Worm (Caenorhabditis elegans): Measurements from ENCODE around the gene ZK185.3.

ZK185.3 gene

DNA sequence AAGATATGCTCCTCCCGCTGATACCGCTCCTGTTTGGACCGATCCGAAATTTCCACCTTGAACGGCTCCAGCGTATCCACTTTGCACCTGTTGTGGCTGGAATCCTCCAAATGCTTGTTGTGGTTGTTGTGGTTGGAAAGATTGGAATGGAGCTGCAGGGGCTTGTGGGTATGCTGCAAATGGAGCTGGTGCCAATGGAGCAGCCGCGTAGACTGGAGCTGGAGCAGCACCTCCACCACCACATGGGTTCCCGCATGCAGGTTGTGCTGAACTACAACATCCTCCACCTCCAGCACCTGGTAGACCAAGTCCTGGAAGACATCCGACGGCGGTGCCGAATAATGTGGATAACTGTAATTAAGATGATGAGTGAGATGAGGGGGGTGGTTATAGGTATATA lies 6.8 kb downstream of the ZK185.3 start:
- no peak for TF ChIP-seq tbx-2 (tag; optimal IDR thresholded peaks at IDR 0.05)
- no peak for TF ChIP-seq fkh-10 (GFP tag; optimal IDR thresholded peaks at IDR 0.05)
- TF ChIP-seq zip-5 (tag; optimal IDR thresholded peaks at IDR 0.05), result no peak
- no peak for TF ChIP-seq ceh-14 (tag; optimal IDR thresholded peaks at IDR 0.05)

DNA sequence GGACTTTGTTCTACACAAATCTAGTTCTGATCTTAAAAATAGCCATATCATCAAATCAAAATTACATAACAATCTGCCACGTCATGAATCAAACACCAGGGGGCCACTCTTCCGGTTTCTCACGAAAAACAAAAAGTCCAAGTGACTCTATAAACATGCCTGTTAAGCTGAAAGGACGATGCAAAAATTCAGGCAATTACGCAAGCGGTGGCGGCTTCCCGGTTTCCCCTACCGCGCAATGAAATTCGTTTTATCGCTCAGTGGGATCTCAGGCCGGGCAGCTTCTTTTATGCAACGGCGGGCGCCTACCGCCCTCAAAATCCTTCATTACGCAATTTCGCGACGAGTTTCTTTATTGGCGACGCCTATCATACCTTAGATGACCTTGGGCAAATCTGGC lies 10.5 kb downstream of the ZK185.3 start:
- TF ChIP-seq ets-4 (tag; optimal IDR thresholded peaks at IDR 0.05), result no peak
- TF ChIP-seq fkh-10 (GFP tag; optimal IDR thresholded peaks at IDR 0.05), result no peak
- peak; percentile 9 for TF ChIP-seq rnt-1 (tag; optimal IDR thresholded peaks at IDR 0.05)
- no peak for TF ChIP-seq ceh-6 (GFP tag; optimal IDR thresholded peaks at IDR 0.05)

DNA sequence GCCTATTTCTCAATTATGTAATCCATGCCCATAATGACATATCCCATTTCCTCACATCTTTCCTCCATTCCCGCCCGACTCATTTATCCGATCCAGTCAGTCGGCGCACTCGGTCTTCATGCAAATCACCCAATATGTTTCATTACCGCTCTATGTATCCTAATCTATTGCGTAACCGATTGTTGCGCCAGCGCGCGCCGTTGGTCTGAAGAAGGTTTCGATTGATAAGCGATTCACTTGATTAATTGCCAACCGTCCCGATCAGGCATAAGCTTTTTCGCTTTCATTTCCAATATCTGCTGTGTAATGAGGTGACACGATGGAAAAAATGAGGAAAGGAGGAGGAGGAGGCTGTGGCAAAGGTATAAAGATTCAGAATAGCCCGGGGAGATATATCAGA lies 12.1 kb downstream of the ZK185.3 start:
- peak; percentile 60 for TF ChIP-seq ref-2 (tag; optimal IDR thresholded peaks at IDR 0.05)
- no peak for TF ChIP-seq hlh-13 (GFP tag; optimal IDR thresholded peaks at IDR 0.05)

DNA sequence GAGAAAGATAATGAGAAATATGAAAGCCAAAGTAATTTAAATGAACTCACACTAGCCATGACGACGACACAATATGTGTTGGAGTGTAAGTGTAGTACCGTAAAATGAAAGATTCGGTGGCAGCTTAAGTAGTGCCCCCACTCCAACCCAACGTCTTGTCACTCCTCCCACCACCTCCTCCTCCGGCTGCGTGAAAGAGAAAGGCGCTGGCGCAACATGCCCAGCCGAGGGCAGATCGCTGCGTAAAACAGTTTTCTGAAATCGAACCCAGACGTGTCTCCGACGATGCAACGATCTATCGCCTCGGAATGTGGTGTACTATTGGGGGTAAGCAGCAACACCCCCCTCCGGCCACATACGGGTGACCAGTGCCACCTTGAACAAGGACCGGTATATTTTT lies 13.2 kb downstream of the ZK185.3 start, which contains the start of gene ZK180.5:
TSS of gene ZK180.5 (minus strand) at position 101 of the 400 bp plus-strand sequence.
- no peak for TF ChIP-seq C08G9.2 (tag; optimal IDR thresholded peaks at IDR 0.05)
- no peak for TF ChIP-seq gmeb-2 (tag; optimal IDR thresholded peaks at IDR 0.05)
- TF ChIP-seq ahr-1 (tag; optimal IDR thresholded peaks at IDR 0.05), result no peak
- TF ChIP-seq elt-4 (tag; optimal IDR thresholded peaks at IDR 0.05), result no peak
- no peak for TF ChIP-seq ceh-14 (tag; optimal IDR thresholded peaks at IDR 0.05)
- no peak for TF ChIP-seq ceh-31 (tag; optimal IDR thresholded peaks at IDR 0.05)
- TF ChIP-seq ceh-30 (tag; optimal IDR thresholded peaks at IDR 0.05), result no peak
- TF ChIP-seq eyg-1 (tag; optimal IDR thresholded peaks at IDR 0.05), result no peak
- no peak for TF ChIP-seq nfya-1 (tag; optimal IDR thresholded peaks at IDR 0.05)
- TF ChIP-seq ceh-2 (tag; optimal IDR thresholded peaks at IDR 0.05), result no peak
- TF ChIP-seq tbx-2 (tag; optimal IDR thresholded peaks at IDR 0.05), result no peak
- TF ChIP-seq pat-9 (tag; optimal IDR thresholded peaks at IDR 0.05), result no peak
- TF ChIP-seq lin-11 (tag; optimal IDR thresholded peaks at IDR 0.05), result no peak

DNA sequence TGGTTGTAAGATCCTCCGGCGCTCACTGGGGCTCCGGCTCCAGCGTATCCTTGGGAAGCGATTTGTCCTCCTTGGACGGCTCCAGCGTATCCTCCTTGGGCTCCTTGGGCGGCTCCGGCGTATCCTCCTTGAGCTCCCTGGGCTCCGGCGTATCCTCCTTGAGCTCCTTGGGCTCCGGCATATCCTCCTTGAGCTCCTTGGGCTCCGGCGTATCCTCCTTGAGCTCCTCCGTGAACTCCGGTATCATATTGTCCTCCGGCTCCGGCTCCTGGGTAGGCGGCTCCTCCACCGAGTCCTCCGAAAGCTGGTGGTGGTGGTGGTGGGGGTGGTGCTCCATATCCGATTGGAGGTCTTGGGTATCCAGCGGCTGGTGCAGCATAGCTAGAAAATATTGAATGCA lies 13.8 kb downstream of the ZK185.3 start:
- TF ChIP-seq pha-2 (tag; optimal IDR thresholded peaks at IDR 0.05) (no peak), hlh-6 (tag; optimal IDR thresholded peaks at IDR 0.05) (no peak), odd-2 (tag; optimal IDR thresholded peaks at IDR 0.05) (no peak), lim-6 (tag; optimal IDR thresholded peaks at IDR 0.05) (no peak), ceh-6 (GFP tag; optimal IDR thresholded peaks at IDR 0.05) (no peak), hlh-13 (GFP tag; optimal IDR thresholded peaks at IDR 0.05) (no peak), fkh-10 (GFP tag; optimal IDR thresholded peaks at IDR 0.05) (no peak), pat-9 (tag; optimal IDR thresholded peaks at IDR 0.05) (no peak), fkh-6 (tag; optimal IDR thresholded peaks at IDR 0.05) (no peak), sox-2 (GFP tag; IDR thresholded peaks at IDR 0.05) (no peak), elt-2 (tag; optimal IDR thresholded peaks at IDR 0.05) (no peak), pag-3 (tag; optimal IDR thresholded peaks at IDR 0.05; ENCODE audit: borderline replicate concordance) (no peak), sox-4 (tag; optimal IDR thresholded peaks at IDR 0.05) (no peak), hlh-30 (tag; optimal IDR thresholded peaks at IDR 0.05; ENCODE audit: insufficient read depth) (no peak), nhr-232 (tag; optimal IDR thresholded peaks at IDR 0.05) (no peak), ceh-24 (tag; optimal IDR thresholded peaks at IDR 0.05) (no peak), pqm-1 (tag; optimal IDR thresholded peaks at IDR 0.05) (no peak), tbx-2 (tag; optimal IDR thresholded peaks at IDR 0.05) (no peak)

DNA sequence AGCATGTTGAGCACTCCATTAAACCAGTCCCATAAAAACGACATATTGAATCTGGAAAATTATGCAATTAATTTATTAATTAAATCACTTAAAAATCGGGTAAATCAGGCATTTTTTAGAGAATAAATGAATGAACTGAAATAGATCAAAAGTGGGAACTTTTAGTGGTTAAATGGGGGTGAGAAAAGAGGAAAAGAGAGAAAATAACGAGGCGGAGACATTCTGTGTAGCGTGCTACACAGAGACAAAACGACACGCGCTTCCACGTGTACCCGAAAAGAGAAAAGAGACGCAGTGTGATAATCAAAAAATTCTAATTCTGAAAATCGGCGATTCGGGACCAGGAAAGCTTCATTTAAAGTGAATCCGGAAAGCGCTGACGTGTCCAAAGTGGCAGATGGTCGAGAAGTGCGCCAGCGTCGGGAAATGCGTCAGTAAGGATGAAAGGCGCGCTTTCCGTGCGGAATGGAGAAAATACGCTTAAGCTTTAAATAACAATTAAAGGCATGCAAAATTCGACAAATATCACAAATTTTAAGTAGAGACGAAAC lies 16.9 kb downstream of the ZK185.3 start, which contains the start of gene sar-1:
TSS of gene sar-1 (minus strand) at position 51 of the 551 bp plus-strand sequence.
- TF ChIP-seq sox-4 (tag; optimal IDR thresholded peaks at IDR 0.05) (peak; percentile 33), madf-2 (tag; optimal IDR thresholded peaks at IDR 0.05) (peak; percentile 5), ref-2 (tag; optimal IDR thresholded peaks at IDR 0.05) (peak; percentile 41), rnt-1 (tag; optimal IDR thresholded peaks at IDR 0.05) (peak; percentile 37), unc-42 (tag; optimal IDR thresholded peaks at IDR 0.05) (peak; percentile 53), nfya-1 (tag; optimal IDR thresholded peaks at IDR 0.05) (peak; percentile 65), tbx-2 (tag; optimal IDR thresholded peaks at IDR 0.05) (peak; percentile 44), ceh-14 (tag; optimal IDR thresholded peaks at IDR 0.05) (peak; percentile 13), hlh-15 (tag; optimal IDR thresholded peaks at IDR 0.05) (no peak), ztf-16 (tag; optimal IDR thresholded peaks at IDR 0.05) (peak; percentile 33), hlh-6 (tag; optimal IDR thresholded peaks at IDR 0.05) (peak; percentile 39), ceh-2 (tag; optimal IDR thresholded peaks at IDR 0.05) (peak; percentile 5), elt-2 (tag; optimal IDR thresholded peaks at IDR 0.05) (peak; percentile 44), ets-4 (tag; optimal IDR thresholded peaks at IDR 0.05) (no peak), unc-86 (tag; optimal IDR thresholded peaks at IDR 0.05) (peak; percentile 33), fkh-6 (tag; optimal IDR thresholded peaks at IDR 0.05) (no peak), ceh-18 (tag; optimal IDR thresholded peaks at IDR 0.05) (peak; percentile 45), ceh-30 (tag; optimal IDR thresholded peaks at IDR 0.05) (peak; percentile 62), ceh-31 (tag; optimal IDR thresholded peaks at IDR 0.05) (peak; percentile 67), syd-9 (tag; optimal IDR thresholded peaks at IDR 0.05) (peak; percentile 0), nhr-11 (tag; optimal IDR thresholded peaks at IDR 0.05) (no peak)

Measured in whole organism, late embryonic.